Worm (Caenorhabditis elegans): ENCODE data around the gene F55B11.7.
A peak's percentile ranks its signal among the peaks of the same experiment; 100 is the strongest.

Gene F55B11.7

DNA sequence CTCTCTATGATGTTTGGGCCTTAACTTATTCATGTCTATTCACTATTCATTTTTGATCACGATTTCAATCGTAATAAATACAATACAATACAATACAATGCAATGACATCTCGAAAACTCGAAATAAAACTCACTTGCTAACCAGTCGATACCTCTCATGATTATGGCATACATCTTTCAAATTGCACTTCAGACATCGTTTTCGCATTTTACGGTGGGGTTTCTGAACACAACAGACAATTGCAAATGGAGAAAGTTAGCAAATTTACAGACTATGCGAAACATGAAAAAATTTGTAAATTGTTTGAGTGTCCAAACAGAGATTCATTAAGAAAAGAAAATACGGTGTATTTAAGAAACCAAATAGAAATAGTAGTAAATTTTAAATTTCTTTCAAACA is 38.4 kb downstream of the F55B11.7 start, which contains the start of gene paqr-3:
Gene paqr-3, minus strand, starts transcription at position 210 of the 400 bp plus-strand sequence.
- TF ChIP-seq mcd-1 (GFP tag; IDR thresholded peaks at IDR 0.05) (no peak), snpc-4 (GFP tag; optimal IDR thresholded peaks at IDR 0.05) (no peak), snpc-4 (tag; optimal IDR thresholded peaks at IDR 0.05) (peak in 2 of 4 experiments; percentile 32 to 57), mxl-1 (tag; optimal IDR thresholded peaks at IDR 0.05) (no peak), attf-6 (GFP tag; IDR thresholded peaks at IDR 0.05) (peak; percentile 81)

DNA sequence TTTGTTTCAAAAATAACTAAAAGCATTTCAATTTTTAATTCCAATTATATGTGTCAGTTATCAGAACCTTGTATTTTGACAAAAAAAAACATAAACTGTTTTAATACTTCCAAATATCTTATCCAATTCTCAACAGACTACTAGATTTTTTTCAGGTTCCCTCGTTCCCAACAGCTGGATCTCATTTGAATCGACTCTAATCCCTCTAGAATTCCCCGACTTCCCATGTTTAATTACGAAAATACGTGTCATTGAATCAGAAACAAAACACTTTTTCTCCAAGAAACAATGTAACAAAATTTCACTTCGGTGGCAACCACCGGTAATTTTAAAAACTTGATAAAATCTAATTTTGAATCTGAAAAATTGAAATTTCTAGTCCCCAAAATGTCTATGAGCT is 42.6 kb downstream of the F55B11.7 start:
- no peak for TF ChIP-seq tlf-1 (GFP tag; optimal IDR thresholded peaks at IDR 0.05)
- no peak for TF ChIP-seq rcor-1 (GFP tag; IDR thresholded peaks at IDR 0.05)
- TF ChIP-seq dpff-1 (tag; optimal IDR thresholded peaks at IDR 0.05), result no peak
- TF ChIP-seq dox-1 (GFP tag; IDR thresholded peaks at IDR 0.05), result no peak
- no peak for TF ChIP-seq madf-3 (GFP tag; IDR thresholded peaks at IDR 0.05)
- no peak for TF ChIP-seq B0035.1 (tag; optimal IDR thresholded peaks at IDR 0.05)
- no peak for TF ChIP-seq T26A5.8 (tag; optimal IDR thresholded peaks at IDR 0.05)
- no peak for TF ChIP-seq F10E7.11 (tag; optimal IDR thresholded peaks at IDR 0.05)
- TF ChIP-seq tbx-9 (tag; optimal IDR thresholded peaks at IDR 0.05; ENCODE audit: borderline replicate concordance), result no peak
- no peak for TF ChIP-seq tbp1 (GFP tag; optimal IDR thresholded peaks at IDR 0.05)
- TF ChIP-seq B0019.2 (GFP tag; conservative IDR thresholded peaks at IDR 0.05), result no peak
- TF ChIP-seq ceh-40 (GFP tag; IDR thresholded peaks at IDR 0.05), result no peak
- TF ChIP-seq ceh-58 (GFP tag; IDR thresholded peaks at IDR 0.05), result no peak
- no peak for TF ChIP-seq zfh-2 (GFP tag; conservative IDR thresholded peaks at IDR 0.05)
- TF ChIP-seq nhr-120 (GFP tag; IDR thresholded peaks at IDR 0.05), result no peak
- no peak for TF ChIP-seq bed-2 (GFP tag; IDR thresholded peaks at IDR 0.05)
- TF ChIP-seq ztf-25 (GFP tag; IDR thresholded peaks at IDR 0.05), result no peak

DNA sequence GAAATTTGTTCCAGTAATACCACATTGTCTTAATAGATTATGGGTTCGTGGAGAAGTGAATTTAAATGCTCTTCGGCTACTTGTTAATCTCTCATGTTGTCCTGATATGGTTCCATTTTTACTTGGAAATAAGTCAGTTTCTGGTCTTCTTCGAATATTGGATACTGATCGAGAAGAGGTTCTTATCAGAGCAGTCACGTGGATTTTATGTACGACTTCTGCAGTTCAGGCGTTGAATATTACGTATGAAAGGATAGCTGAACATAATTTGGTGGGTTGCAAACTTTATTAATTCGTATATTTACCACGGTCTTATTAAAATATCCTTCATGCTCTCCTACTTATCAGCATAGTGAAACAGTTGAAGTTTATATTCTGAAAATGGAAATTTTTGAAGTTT is 44.0 kb downstream of the F55B11.7 start:
- no peak for TF ChIP-seq ceh-40 (GFP tag; IDR thresholded peaks at IDR 0.05)
- TF ChIP-seq F49E8.2 (tag; optimal IDR thresholded peaks at IDR 0.05; ENCODE audit: insufficient read depth), result no peak
- TF ChIP-seq F22D6.2 (tag; optimal IDR thresholded peaks at IDR 0.05), result no peak
- no peak for TF ChIP-seq somi-1 (GFP tag; optimal IDR thresholded peaks at IDR 0.05)
- no peak for TF ChIP-seq dpl-1 (GFP tag; optimal IDR thresholded peaks at IDR 0.05)
- TF ChIP-seq ama-1 (optimal IDR thresholded peaks at IDR 0.05), result no peak
- no peak for TF ChIP-seq ama-1 (GFP tag; optimal IDR thresholded peaks at IDR 0.05)
- TF ChIP-seq nhr-80 (tag; optimal IDR thresholded peaks at IDR 0.05), result no peak
- no peak for TF ChIP-seq sea-2 (GFP tag; IDR thresholded peaks at IDR 0.05)
- no peak for TF ChIP-seq F10E7.11 (tag; optimal IDR thresholded peaks at IDR 0.05)
- TF ChIP-seq cebp-2 (GFP tag; IDR thresholded peaks at IDR 0.05), result no peak
- TF ChIP-seq K11D2.4 (GFP tag; IDR thresholded peaks at IDR 0.05), result no peak

DNA sequence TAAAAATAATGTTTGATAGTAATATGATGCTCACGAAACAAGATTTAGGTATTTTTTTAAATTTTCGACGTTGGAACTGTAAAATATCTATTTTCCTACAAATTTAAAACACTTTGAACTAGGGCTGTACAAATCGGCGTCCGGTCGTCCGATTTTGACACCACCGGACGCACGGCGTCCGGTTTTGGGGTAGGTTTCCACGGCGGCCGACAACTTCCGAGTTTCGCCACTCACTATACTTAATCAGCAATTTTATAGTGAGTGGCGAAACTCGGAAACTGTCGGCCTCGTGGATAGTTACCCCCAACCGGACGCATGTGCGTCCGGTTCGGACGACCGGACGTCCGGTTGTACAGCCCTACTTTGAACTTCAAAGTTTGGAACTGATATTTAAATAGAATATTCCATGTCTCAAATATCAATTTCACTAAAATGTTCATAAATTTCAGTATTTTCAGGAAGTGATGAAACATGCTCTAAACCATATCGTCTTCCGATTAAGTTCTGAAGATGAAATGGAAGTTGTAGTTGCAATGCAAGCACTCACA is 44.5 kb downstream of the F55B11.7 start:
- TF ChIP-seq C06A6.2 (GFP tag; conservative IDR thresholded peaks at IDR 0.05) (no peak), K11D2.4 (GFP tag; IDR thresholded peaks at IDR 0.05) (no peak), ccch-3 (GFP tag; optimal IDR thresholded peaks at IDR 0.05) (no peak), madf-6 (GFP tag; IDR thresholded peaks at IDR 0.05) (no peak), zfh-2 (GFP tag; conservative IDR thresholded peaks at IDR 0.05) (no peak), ceh-40 (GFP tag; IDR thresholded peaks at IDR 0.05) (no peak), rpc-1 (optimal IDR thresholded peaks at IDR 0.05) (no peak), rpc-1 (tag; optimal IDR thresholded peaks at IDR 0.05) (no peak), ztf-28 (GFP tag; IDR thresholded peaks at IDR 0.05) (no peak), lin-35 (GFP tag; optimal IDR thresholded peaks at IDR 0.05) (no peak), snpc-1.3 (tag; optimal IDR thresholded peaks at IDR 0.05; ENCODE audit: insufficient read depth) (no peak), nhr-27 (tag; optimal IDR thresholded peaks at IDR 0.05) (no peak), snpc-4 (GFP tag; optimal IDR thresholded peaks at IDR 0.05) (peak; percentile 48), snpc-4 (tag; optimal IDR thresholded peaks at IDR 0.05) (peak; percentile 71 to 95 (median 85)), T07F8.4 (tag; optimal IDR thresholded peaks at IDR 0.05) (no peak), attf-6 (GFP tag; IDR thresholded peaks at IDR 0.05) (peak; percentile 91), ZK185.1 (tag; optimal IDR thresholded peaks at IDR 0.05; ENCODE audit: poor library complexity, severe bottlenecking) (no peak), snpc-1.1 (tag; optimal IDR thresholded peaks at IDR 0.05; ENCODE audit: insufficient read depth) (peak; percentile 75), tbx-9 (tag; optimal IDR thresholded peaks at IDR 0.05; ENCODE audit: borderline replicate concordance) (no peak), mxl-1 (tag; optimal IDR thresholded peaks at IDR 0.05) (no peak), F57A8.1 (GFP tag; optimal IDR thresholded peaks at IDR 0.05) (no peak)
